Worm (Caenorhabditis elegans): ENCODE data around the gene pho-1.

ce11 chrII:5202930-5203329 lies 32.7 kb downstream of the pho-1 start, which contains the start of gene ampd-1:
- TF ChIP-seq lin-15B (tag; optimal IDR thresholded peaks at IDR 0.05): no peak
- TF ChIP-seq elt-3 (tag; optimal IDR thresholded peaks at IDR 0.05): no peak
- TF ChIP-seq zag-1 (tag; optimal IDR thresholded peaks at IDR 0.05): no peak
- no peak for TF ChIP-seq aly-2 (tag; optimal IDR thresholded peaks at IDR 0.05)
- no peak for TF ChIP-seq fkh-10 (GFP tag; optimal IDR thresholded peaks at IDR 0.05)
- TF ChIP-seq ZK546.5 (tag; optimal IDR thresholded peaks at IDR 0.05): no peak
- no peak for TF ChIP-seq R02D3.7 (tag; optimal IDR thresholded peaks at IDR 0.05)
- no peak for TF ChIP-seq ama-1 (optimal IDR thresholded peaks at IDR 0.05)
- no peak for TF ChIP-seq nhr-25 (tag; optimal IDR thresholded peaks at IDR 0.05)
- TF ChIP-seq pqm-1 (tag; optimal IDR thresholded peaks at IDR 0.05): peak; percentile 68

All from whole organism, L3 larva.